5 fruit fly cellular contexts compared by ENCODE assay signal in the genomic region with DNA sequence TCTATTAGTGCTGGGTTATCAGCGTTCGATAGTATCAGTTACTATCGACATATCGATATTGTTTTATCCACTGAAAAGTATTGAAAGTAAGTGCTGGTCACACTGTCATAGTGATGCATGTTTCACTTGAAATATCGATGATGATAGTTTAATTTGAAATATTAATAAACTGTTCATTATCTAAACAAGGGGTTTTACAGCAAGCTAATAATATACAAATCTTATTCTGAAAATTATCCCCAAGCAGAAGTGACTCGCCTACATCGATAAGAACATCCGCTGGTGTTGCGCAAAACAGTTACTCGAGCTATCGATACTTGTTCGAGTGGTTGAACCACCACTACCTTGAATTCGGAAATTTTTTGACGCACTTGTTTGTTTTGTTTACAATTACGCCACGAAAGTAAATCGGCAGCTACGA.
TF ChIP-seq lines count a peak whose summit lies in the region.

A gene (minus strand): TSS at position 10 of the 421 bp plus-strand sequence.
A gene (plus strand): TSS at position 333 of the 421 bp plus-strand sequence.
A gene (plus strand): TSS at position 333 of the 421 bp plus-strand sequence.

TF ChIP-seq in whole organism, adult, 20 proteins besides CTCF, POLR2A, EP300 and RAD21 (continued from another document):
- TF ChIP-seq toe (GFP tag; optimal IDR thresholded peaks at IDR 0.05; lab: Kevin White, UChicago) (peak; percentile 92), kay (GFP tag; lab: Kevin White, UChicago; ENCODE audit: borderline replicate concordance) (no peak), pad (GFP tag; optimal IDR thresholded peaks at IDR 0.05; lab: Kevin White, UChicago) (peak; percentile 54), cic (GFP tag; optimal IDR thresholded peaks at IDR 0.05; lab: Kevin White, UChicago) (no peak)

TF ChIP-seq in whole organism, embryonic, 481 proteins besides CTCF, POLR2A, EP300 and RAD21 (continued from another document and continues in another):
- TF ChIP-seq vfl (GFP tag; optimal IDR thresholded peaks at IDR 0.05; lab: Kevin White, UChicago) (peak; percentile 55), Oaz (GFP tag; IDR thresholded peaks at IDR 0.05; lab: Robert Waterston, UW) (peak; percentile 47; the same call in 1 of the 2 replicates), unpg (GFP tag; optimal IDR thresholded peaks at IDR 0.05; lab: Kevin White, UChicago) (no peak), gro (GFP tag; optimal IDR thresholded peaks at IDR 0.05; lab: Kevin White, UChicago) (peak; percentile 83), gem (tag; optimal IDR thresholded peaks at IDR 0.05; lab: Kevin White, UChicago) (no peak), CG16815 (GFP tag; optimal IDR thresholded peaks at IDR 0.05; lab: Kevin White, UChicago) (peak; percentile 31), Hr39 (optimal IDR thresholded peaks at IDR 0.05; lab: Kevin White, UChicago) (no peak), CG17186 (GFP tag; optimal IDR thresholded peaks at IDR 0.05; lab: Kevin White, UChicago) (peak; percentile 81), sna (GFP tag; IDR thresholded peaks at IDR 0.05; lab: Robert Waterston, UW; ENCODE audit: partially characterized antibody) (peak; percentile 97), CG11560 (tag; IDR thresholded peaks at IDR 0.05; lab: Robert Waterston, UW) (peak; percentile 38; the same call in 1 of the 3 replicates), D19A (tag; optimal IDR thresholded peaks at IDR 0.05; lab: Kevin White, UChicago) (peak; percentile 18), CG42726 (GFP tag; IDR thresholded peaks at IDR 0.05; lab: Robert Waterston, UW; ENCODE audit: partially characterized antibody) (peak; percentile 95), CG13775 (GFP tag; optimal IDR thresholded peaks at IDR 0.05; lab: Kevin White, UChicago) (peak; percentile 69), CG8765 (GFP tag; IDR thresholded peaks at IDR 0.05; lab: Robert Waterston, UW) (peak; percentile 22; the same call in 1 of the 2 replicates), Sox102F (GFP tag; optimal IDR thresholded peaks at IDR 0.05; lab: Kevin White, UChicago) (no peak), CG18262 (tag; optimal IDR thresholded peaks at IDR 0.05; lab: Kevin White, UChicago) (peak; percentile 55), CG11456 (GFP tag; IDR thresholded peaks at IDR 0.05; lab: Robert Waterston, UW) (peak; percentile 76; the same call in 2 of the 3 replicates), CG32532 (GFP tag; IDR thresholded peaks at IDR 0.05; lab: Robert Waterston, UW) (peak; percentile 73), hb (GFP tag; IDR thresholded peaks at IDR 0.05; lab: Robert Waterston, UW; ENCODE audit: partially characterized antibody) (peak; percentile 96), fu2 (GFP tag; optimal IDR thresholded peaks at IDR 0.05; lab: Kevin White, UChicago) (peak; percentile 62), shn (GFP tag; optimal IDR thresholded peaks at IDR 0.05; lab: Kevin White, UChicago) (peak; percentile 81), C15 (GFP tag; IDR thresholded peaks at IDR 0.05; lab: Robert Waterston, UW) (0 out of 3 replicates have a peak, but pooled peaks have one; percentile 50), caup (GFP tag; optimal IDR thresholded peaks at IDR 0.05; lab: Kevin White, UChicago; ENCODE audit: severe bottlenecking) (peak; percentile 56), CG7745 (tag; optimal IDR thresholded peaks at IDR 0.05; lab: Kevin White, UChicago) (no peak), wdn (GFP tag; IDR thresholded peaks at IDR 0.05; lab: Robert Waterston, UW) (peak; percentile 52; the same call in 1 of the 2 replicates), dmrt11E (tag; optimal IDR thresholded peaks at IDR 0.05; lab: Kevin White, UChicago) (peak; percentile 43), Aef1 (GFP tag; IDR thresholded peaks at IDR 0.05; lab: Robert Waterston, UW) (peak; percentile 44), Xrp1 (GFP tag; IDR thresholded peaks at IDR 0.05; lab: Robert Waterston, UW) (peak; percentile 53; the same call in 1 of the 2 replicates)

TF ChIP-seq in whole organism, prepupa, 60 proteins besides CTCF, POLR2A, EP300 and RAD21 (continued from another document and continues in another):
- TF ChIP-seq CG6163 (GFP tag; IDR thresholded peaks at IDR 0.05; lab: Robert Waterston, UW) (no peak; the same call in 1 of the 3 replicates), CG16779 (tag; optimal IDR thresholded peaks at IDR 0.05; lab: Kevin White, UChicago) (no peak), CG15336 (GFP tag; IDR thresholded peaks at IDR 0.05; lab: Robert Waterston, UW) (no peak), cyc (GFP tag; optimal IDR thresholded peaks at IDR 0.05; lab: Kevin White, UChicago) (peak; percentile 70), eg (GFP tag; IDR thresholded peaks at IDR 0.05; lab: Robert Waterston, UW) (no peak; the same call in 2 of the 3 replicates), CG10631 (GFP tag; optimal IDR thresholded peaks at IDR 0.05; lab: Kevin White, UChicago) (no peak), CG8632 (GFP tag; optimal IDR thresholded peaks at IDR 0.05; lab: Kevin White, UChicago) (peak; percentile 29), ss (GFP tag; optimal IDR thresholded peaks at IDR 0.05; lab: Kevin White, UChicago) (no peak), pdm3 (GFP tag; optimal IDR thresholded peaks at IDR 0.05; lab: Kevin White, UChicago) (no peak), CG11762 (GFP tag; optimal IDR thresholded peaks at IDR 0.05; lab: Kevin White, UChicago; ENCODE audit: insufficient read depth) (no peak), esn (GFP tag; optimal IDR thresholded peaks at IDR 0.05; lab: Kevin White, UChicago) (peak; percentile 77), achi (GFP tag; optimal IDR thresholded peaks at IDR 0.05; lab: Kevin White, UChicago) (peak; percentile 36), fd85E (GFP tag; optimal IDR thresholded peaks at IDR 0.05; lab: Kevin White, UChicago) (no peak), Blimp-1 (GFP tag; optimal IDR thresholded peaks at IDR 0.05; lab: Kevin White, UChicago) (no peak), Sox14 (GFP tag; optimal IDR thresholded peaks at IDR 0.05; lab: Kevin White, UChicago) (peak; percentile 78), Met (GFP tag; optimal IDR thresholded peaks at IDR 0.05; lab: Kevin White, UChicago) (peak; percentile 71), CG32006 (GFP tag; optimal IDR thresholded peaks at IDR 0.05; lab: Kevin White, UChicago) (no peak), spab (GFP tag; optimal IDR thresholded peaks at IDR 0.05; lab: Kevin White, UChicago) (no peak), Sox15 (GFP tag; optimal IDR thresholded peaks at IDR 0.05; lab: Kevin White, UChicago) (peak; percentile 54), CG3919 (GFP tag; optimal IDR thresholded peaks at IDR 0.05; lab: Kevin White, UChicago) (no peak), CG31627 (GFP tag; optimal IDR thresholded peaks at IDR 0.05; lab: Kevin White, UChicago) (peak; percentile 85), Hr39 (GFP tag; optimal IDR thresholded peaks at IDR 0.05; lab: Kevin White, UChicago) (peak; percentile 80), CG6276 (GFP tag; optimal IDR thresholded peaks at IDR 0.05; lab: Kevin White, UChicago) (no peak), topi (GFP tag; optimal IDR thresholded peaks at IDR 0.05; lab: Kevin White, UChicago) (peak; percentile 64), fd59A (GFP tag; optimal IDR thresholded peaks at IDR 0.05; lab: Kevin White, UChicago) (peak; percentile 19), CG6854 (GFP tag; optimal IDR thresholded peaks at IDR 0.05; lab: Kevin White, UChicago) (no peak), CG6792 (GFP tag; optimal IDR thresholded peaks at IDR 0.05; lab: Kevin White, UChicago) (peak; percentile 49), Hr4 (GFP tag; optimal IDR thresholded peaks at IDR 0.05; lab: Kevin White, UChicago) (peak; percentile 62), CG34406 (GFP tag; optimal IDR thresholded peaks at IDR 0.05; lab: Kevin White, UChicago) (no peak), fkh (GFP tag; optimal IDR thresholded peaks at IDR 0.05; lab: Kevin White, UChicago) (peak; percentile 92), vri (GFP tag; optimal IDR thresholded peaks at IDR 0.05; lab: Kevin White, UChicago) (peak; percentile 56), Sox102F (GFP tag; optimal IDR thresholded peaks at IDR 0.05; lab: Kevin White, UChicago) (no peak)

TF ChIP-seq in whole organism, pupa, 21 proteins besides CTCF, POLR2A, EP300 and RAD21 (continued from another document):
- TF ChIP-seq CG32121 (GFP tag; IDR thresholded peaks at IDR 0.05; lab: Robert Waterston, UW) (peak; percentile 47; the same call in 1 of the 2 replicates), CG17806 (tag; optimal IDR thresholded peaks at IDR 0.05; lab: Kevin White, UChicago) (peak; percentile 13)
TF ChIP-seq in whole organism, pupa: peak in this region for 7.

TF ChIP-seq in whole organism, wandering third instar larva, 38 proteins besides CTCF, POLR2A, EP300 and RAD21 (continued from another document):
- TF ChIP-seq Rel (GFP tag; optimal IDR thresholded peaks at IDR 0.05; lab: Kevin White, UChicago) (no peak), Rel (tag; optimal IDR thresholded peaks at IDR 0.05; lab: Kevin White, UChicago) (peak; percentile 63), Hr83 (GFP tag; optimal IDR thresholded peaks at IDR 0.05; lab: Kevin White, UChicago; ENCODE audit: poor library complexity, severe bottlenecking) (peak; percentile 18), dmrt93B (GFP tag; optimal IDR thresholded peaks at IDR 0.05; lab: Kevin White, UChicago) (no peak), Dfd (GFP tag; optimal IDR thresholded peaks at IDR 0.05; lab: Kevin White, UChicago) (no peak), CG9705 (GFP tag; optimal IDR thresholded peaks at IDR 0.05; lab: Kevin White, UChicago) (peak; percentile 64), Myc (optimal IDR thresholded peaks at IDR 0.05; lab: Kevin White, UChicago) (peak; percentile 52)
